Worm (Caenorhabditis elegans) whole organism, L4 larva: ENCODE measurements around the gene pho-13.
A peak's percentile ranks its signal among the peaks of the same experiment; 100 is the strongest.

Experiments used
- F26F4.8 ChIP-seq: fragments of 200-800 bp; sonication (Bioruptor generic); conservative IDR thresholded peaks from 2 replicates; pipeline ENCODE4 v1.3.6; 2022; ENCODE audit warnings: missing genetic modification characterization, missing compliant biosample characterization
- F37D6.2 ChIP-seq: sonication (generic microtip); optimal IDR thresholded peaks from 2 replicates; lab custom pipeline; 2016; ENCODE audit warnings: mild to moderate bottlenecking, missing genetic modification characterization, missing compliant biosample characterization
- F44E2.7 ChIP-seq: fragments of 200-800 bp; sonication (Bioruptor generic); IDR thresholded peaks from 2 replicates; pipeline ENCODE4 v2.1.2; 2022; ENCODE audit warnings: missing genetic modification characterization, missing compliant biosample characterization
- R02D3.7 ChIP-seq: fragments of 150-350 bp; sonication (generic microtip); optimal IDR thresholded peaks from 3 replicates; lab custom pipeline; 2014; ENCODE audit warnings: missing biosample characterization, missing genetic modification characterization
- Y48G9A.11 ChIP-seq: fragments of 200-800 bp; sonication (Bioruptor generic); IDR thresholded peaks from 2 replicates; pipeline ENCODE4 v1.3.6; 2022; ENCODE audit warnings: missing genetic modification reagents, missing genetic modification characterization, missing compliant biosample characterization
- Y5F2A.4 ChIP-seq: fragments of 200-800 bp; sonication (Bioruptor generic); optimal IDR thresholded peaks from 2 replicates; lab custom pipeline; 2018; ENCODE audit warnings: mild to moderate bottlenecking, missing genetic modification characterization, missing compliant biosample characterization
- aha-1 ChIP-seq: fragments of 150-350 bp; peaks from one replicate; lab custom pipeline; 2014; ENCODE audit warnings: missing biosample characterization, missing genetic modification characterization
- aly-2 ChIP-seq: sonication (generic microtip); optimal IDR thresholded peaks from 2 replicates; lab custom pipeline; 2018; ENCODE audit warnings: missing biosample characterization, missing genetic modification characterization
- ceh-32 ChIP-seq: sonication (generic microtip); optimal IDR thresholded peaks from 2 replicates; lab custom pipeline; 2016; ENCODE audit warnings: mild to moderate bottlenecking, missing genetic modification characterization, missing compliant biosample characterization; ENCODE audit not compliant: poor library complexity
- ceh-62 ChIP-seq: sonication (generic microtip); optimal IDR thresholded peaks from 2 replicates; lab custom pipeline; 2017; ENCODE audit warnings: missing biosample characterization, missing genetic modification characterization
- ces-1 ChIP-seq: fragments of 150-350 bp; sonication (generic microtip); optimal IDR thresholded peaks from 4 replicates; lab custom pipeline; 2014; ENCODE audit warnings: missing biosample characterization, missing genetic modification reagents, missing genetic modification characterization
- daf-19 ChIP-seq: fragments of 200-800 bp; sonication (Bioruptor generic); conservative IDR thresholded peaks from 2 replicates; pipeline ENCODE4 v1.3.6; 2022; ENCODE audit warnings: missing genetic modification characterization, missing compliant biosample characterization
- dmd-6 ChIP-seq: fragments of 200-800 bp; sonication (Bioruptor generic); IDR thresholded peaks from 2 replicates; pipeline ENCODE4 v1.3.6; 2022; ENCODE audit warnings: missing genetic modification reagents, missing genetic modification characterization, missing compliant biosample characterization
- egl-27 ChIP-seq: sonication (generic microtip); optimal IDR thresholded peaks from 3 replicates; lab custom pipeline; 2017; ENCODE audit warnings: missing biosample characterization, missing genetic modification reagents, missing genetic modification characterization
- hlh-11 ChIP-seq: fragments of 200-800 bp; sonication (Bioruptor generic); optimal IDR thresholded peaks from 2 replicates; lab custom pipeline; 2018; ENCODE audit warnings: mild to moderate bottlenecking, missing genetic modification characterization, missing compliant biosample characterization
- hmg-1.1 ChIP-seq: fragments of 200-800 bp; sonication (Bioruptor generic); IDR thresholded peaks from 2 replicates; pipeline ENCODE4 v1.3.6; 2022; ENCODE audit warnings: missing genetic modification reagents, missing genetic modification characterization, missing compliant biosample characterization
- jun-1 ChIP-seq: fragments of 150-350 bp; optimal IDR thresholded peaks from 2 replicates; lab custom pipeline; 2014; ENCODE audit warnings: missing biosample characterization, missing genetic modification reagents, missing genetic modification characterization
- mdl-1 ChIP-seq, 2 experiments: fragments of 150-350 bp in 1 of 2; sonication (generic microtip) in 1 of 2; optimal IDR thresholded peaks; 2 replicates each; lab custom pipeline; 2014 to 2017; ENCODE audit warnings: missing biosample characterization in 2 of 2, missing genetic modification characterization in 2 of 2
- mep-1 ChIP-seq: fragments of 150-350 bp; sonication (generic microtip); optimal IDR thresholded peaks from 3 replicates; lab custom pipeline; 2014; ENCODE audit warnings: missing biosample characterization, missing genetic modification characterization
- mxl-3 ChIP-seq: fragments of 200-800 bp; sonication (Bioruptor generic); optimal IDR thresholded peaks from 2 replicates; lab custom pipeline; 2018; ENCODE audit warnings: mild to moderate bottlenecking, missing genetic modification characterization, missing compliant biosample characterization
- nhr-11 ChIP-seq: fragments of 150-350 bp; optimal IDR thresholded peaks from 2 replicates; lab custom pipeline; 2014; ENCODE audit warnings: missing biosample characterization, missing genetic modification characterization
- nhr-237 ChIP-seq: sonication (generic microtip); optimal IDR thresholded peaks from 2 replicates; lab custom pipeline; 2017; ENCODE audit warnings: missing biosample characterization, missing genetic modification characterization
- nhr-25 ChIP-seq: sonication (generic microtip); optimal IDR thresholded peaks from 2 replicates; lab custom pipeline; 2017; ENCODE audit warnings: missing genetic modification characterization, mild to moderate bottlenecking, missing compliant biosample characterization, antibody characterized with exemption, moderate library complexity, borderline replicate concordance; ENCODE audit not compliant: insufficient read depth
- nhr-42 ChIP-seq: fragments of 200-800 bp; sonication (Bioruptor generic); IDR thresholded peaks from 2 replicates; pipeline ENCODE4 v1.3.6; 2022; ENCODE audit warnings: missing genetic modification characterization, missing compliant biosample characterization
- nhr-48 ChIP-seq: sonication (generic microtip); optimal IDR thresholded peaks from 2 replicates; lab custom pipeline; 2016; ENCODE audit warnings: mild to moderate bottlenecking, missing genetic modification characterization, missing compliant biosample characterization
- nhr-76 ChIP-seq: fragments of 150-350 bp; optimal IDR thresholded peaks from 2 replicates; lab custom pipeline; 2014; ENCODE audit warnings: missing biosample characterization, missing genetic modification characterization
- pha-4 ChIP-seq, 2 experiments: fragments of 150-350 bp in 1 of 2; fragments of 200-800 bp in 1 of 2; sonication (Bioruptor generic) in 1 of 2; IDR thresholded peaks in 1 of 2; optimal IDR thresholded peaks in 1 of 2; 2 replicates each; pipeline versions ENCODE4 v1.3.6 to Lab custom; 2014 to 2022; ENCODE audit warnings: missing genetic modification characterization in 2 of 2, missing genetic modification reagents in 2 of 2, missing biosample characterization in 1 of 2, missing compliant biosample characterization in 1 of 2
- php-3 ChIP-seq: fragments of 200-800 bp; sonication (Bioruptor generic); IDR thresholded peaks from 2 replicates; pipeline ENCODE4 v1.3.6; 2022; ENCODE audit warnings: missing genetic modification reagents, missing genetic modification characterization, missing compliant biosample characterization
- snpc-4 ChIP-seq: fragments of 150-350 bp; optimal IDR thresholded peaks from 2 replicates; lab custom pipeline; 2014; ENCODE audit warnings: missing biosample characterization, missing genetic modification characterization
- spr-1 ChIP-seq: sonication (generic microtip); optimal IDR thresholded peaks from 2 replicates; lab custom pipeline; 2016; ENCODE audit warnings: mild to moderate bottlenecking, missing genetic modification characterization, missing compliant biosample characterization
- unc-130 ChIP-seq: sonication (generic microtip); optimal IDR thresholded peaks from 2 replicates; lab custom pipeline; 2016; ENCODE audit warnings: missing genetic modification reagents, missing genetic modification characterization, missing compliant biosample characterization
- unc-62 ChIP-seq, 3 experiments: fragments of 150-350 bp in 1 of 3; sonication (generic microtip); optimal IDR thresholded peaks in 2 of 3; peaks in 1 of 3; 1 replicate in 1 of 3; 2 replicates in 2 of 3; lab custom pipeline; 2014 to 2017; ENCODE audit warnings: missing biosample characterization in 3 of 3, missing genetic modification characterization in 3 of 3, missing genetic modification reagents in 3 of 3, missing genotype in 1 of 3
- zfp-2 ChIP-seq: sonication (generic microtip); optimal IDR thresholded peaks from 2 replicates; lab custom pipeline; 2016; ENCODE audit warnings: mild to moderate bottlenecking, missing genetic modification characterization, missing compliant biosample characterization
- zip-2 ChIP-seq: fragments of 150-350 bp; optimal IDR thresholded peaks from 2 replicates; lab custom pipeline; 2014; ENCODE audit warnings: missing biosample characterization, missing genetic modification characterization

Gene pho-13

ce11 chrII:8784235-8784928, 22.4 kb downstream of the pho-13 start (continued):
- TF ChIP-seq dmd-6 (no peak), nhr-11 (peak; percentile 24), snpc-4 (tag; lab: Kevin White, UChicago) (no peak), spr-1 (no peak), nhr-237 (tag; lab: Kevin White, UChicago) (no peak), mdl-1 (tag; optimal IDR thresholded peaks at IDR 0.05; lab: Kevin White, UChicago) (no peak), ces-1 (GFP tag; lab: Kevin White, UChicago) (no peak), F44E2.7 (GFP tag; lab: Robert Waterston, UW) (no peak), F37D6.2 (tag; lab: Kevin White, UChicago) (no peak), daf-19 (no peak), ceh-32 (tag; lab: Kevin White, UChicago) (no peak), hlh-11 (peak; percentile 9), unc-130 (GFP tag; lab: Kevin White, UChicago) (no peak), hmg-1.1 (GFP tag; lab: Robert Waterston, UW) (peak; percentile 47; the same call in 1 of the 2 replicates), R02D3.7 (tag; lab: Kevin White, UChicago) (no peak), mep-1 (tag; lab: Kevin White, UChicago) (peak; percentile 64), jun-1 (no peak), php-3 (no peak), nhr-76 (tag; lab: Kevin White, UChicago) (no peak), pha-4 (GFP tag; IDR thresholded peaks at IDR 0.05; lab: Robert Waterston, UW) (no peak), pha-4 (tag; optimal IDR thresholded peaks at IDR 0.05; lab: Kevin White, UChicago) (no peak), aha-1 (tag; lab: Kevin White, UChicago) (peak; percentile 95), ceh-62 (tag; lab: Kevin White, UChicago) (no peak), egl-27 (tag; lab: Kevin White, UChicago) (no peak), Y5F2A.4 (GFP tag; lab: Kevin White, UChicago) (no peak), zfp-2 (tag; lab: Kevin White, UChicago) (no peak)

- no peak for TF ChIP-seq aly-2 (tag; lab: Kevin White, UChicago)
- TF ChIP-seq mxl-3 (GFP tag; lab: Kevin White, UChicago), result peak; percentile 6
- TF ChIP-seq unc-62 (GFP tag; optimal IDR thresholded peaks at IDR 0.05 in 1 of 2; lab: Kevin White, UChicago), result peak in 1 of 2 experiments; percentile 40
- TF ChIP-seq unc-62 (tag; optimal IDR thresholded peaks at IDR 0.05; lab: Kevin White, UChicago), result no peak
- no peak for TF ChIP-seq hlh-11
- TF ChIP-seq, all 104 proteins: peak for 2
These were observed 23.3 kb downstream of the pho-13 start, which contains the start of gene sgn-1 for ce11 chrII:8783451-8783967. Gene sgn-1 (minus strand): TSS chrII:8783670.

- TF ChIP-seq unc-62 (GFP tag; optimal IDR thresholded peaks at IDR 0.05 in 1 of 2; lab: Kevin White, UChicago), result peak in 1 of 2 experiments; percentile 93
- TF ChIP-seq unc-62 (tag; optimal IDR thresholded peaks at IDR 0.05; lab: Kevin White, UChicago), result no peak
- TF ChIP-seq nhr-42 (GFP tag; lab: Robert Waterston, UW), result no peak
These were observed 30.3 kb downstream of the pho-13 start for ce11 chrII:8776504-8776903.

ce11 chrII:8770675-8771074, 36.1 kb downstream of the pho-13 start, which contains the start of gene let-19:
Gene let-19 (plus strand): TSS chrII:8770975.
- TF ChIP-seq nhr-25 (tag; lab: Kevin White, UChicago), result no peak
- TF ChIP-seq Y48G9A.11, result no peak
- no peak for TF ChIP-seq nhr-48 (tag; lab: Kevin White, UChicago)
- TF ChIP-seq F26F4.8 (GFP tag; lab: Robert Waterston, UW), result no peak
- no peak for TF ChIP-seq hmg-1.1 (GFP tag; lab: Robert Waterston, UW)
- TF ChIP-seq zip-2 (tag; lab: Kevin White, UChicago), result no peak
- no peak for TF ChIP-seq F44E2.7 (GFP tag; lab: Robert Waterston, UW)
- TF ChIP-seq, all 104 proteins: peak for 0
